Fruit fly (Drosophila melanogaster): ENCODE data around the gene CG13674.

CG13674 gene

dm6 chr3L:8175818-8176217 lies 43.0 kb downstream of the CG13674 start, which contains the start of gene RecQ4 (continued):
- no peak for TF ChIP-seq dimm (GFP tag; IDR thresholded peaks at IDR 0.05)
- TF ChIP-seq h (optimal IDR thresholded peaks at IDR 0.05), result no peak
- no peak for TF ChIP-seq tgo (GFP tag; IDR thresholded peaks at IDR 0.05)
- TF ChIP-seq ranshi (GFP tag; IDR thresholded peaks at IDR 0.05), result no peak
- no peak for TF ChIP-seq yki (optimal IDR thresholded peaks at IDR 0.05)
- no peak for TF ChIP-seq CG10979 (tag; optimal IDR thresholded peaks at IDR 0.05)
- TF ChIP-seq fd3F (GFP tag; optimal IDR thresholded peaks at IDR 0.05), result no peak
- TF ChIP-seq CG10462 (GFP tag; optimal IDR thresholded peaks at IDR 0.05), result no peak
- 0 out of 2 replicates have a peak, but pooled peaks have one; percentile 24 for TF ChIP-seq CG9932 (GFP tag; IDR thresholded peaks at IDR 0.05)
- no peak for TF ChIP-seq CG14441 (GFP tag; IDR thresholded peaks at IDR 0.05)
- TF ChIP-seq CG30020 (tag; optimal IDR thresholded peaks at IDR 0.05), result no peak
- TF ChIP-seq br (optimal IDR thresholded peaks at IDR 0.05), result no peak
- TF ChIP-seq HmgD (GFP tag; optimal IDR thresholded peaks at IDR 0.05), result peak; percentile 48
- no peak for TF ChIP-seq CG31224 (GFP tag; IDR thresholded peaks at IDR 0.05)
- TF ChIP-seq D19B (GFP tag; optimal IDR thresholded peaks at IDR 0.05), result no peak
- TF ChIP-seq slbo (GFP tag; IDR thresholded peaks at IDR 0.05), result no peak
- TF ChIP-seq trh (GFP tag; optimal IDR thresholded peaks at IDR 0.05), result no peak
- no peak for TF ChIP-seq Jarid2 (GFP tag; optimal IDR thresholded peaks at IDR 0.05)

Measured in whole organism, embryonic.